Fruit fly (Drosophila melanogaster) whole organism: ENCODE measurements around the gene Las.

ENCODE experiments used
- CG8478 ChIP-seq: fragments of >200 bp; optimal IDR thresholded peaks from 2 replicates; lab custom pipeline; 2018; ENCODE audit warnings: inconsistent platforms
- Dll ChIP-seq: fragments of >200 bp; optimal IDR thresholded peaks from 2 replicates; lab custom pipeline; 2017
- EcR ChIP-seq, 2 experiments: fragments of >200 bp; optimal IDR thresholded peaks; 2 replicates each; lab custom pipeline; 2017; ENCODE audit warnings: missing biosample characterization in 2 of 2, missing genetic modification characterization in 2 of 2, missing genetic modification reagents in 2 of 2
- pan ChIP-seq: fragments of >200 bp; optimal IDR thresholded peaks from 2 replicates; lab custom pipeline; 2017
- psq ChIP-seq: fragments of >200 bp; optimal IDR thresholded peaks from 2 replicates; lab custom pipeline; 2017
- usp ChIP-seq: fragments of >200 bp; optimal IDR thresholded peaks from 2 replicates; lab custom pipeline; 2017; ENCODE audit warnings: missing biosample characterization, missing genetic modification characterization, mixed read lengths

Las gene

DNA sequence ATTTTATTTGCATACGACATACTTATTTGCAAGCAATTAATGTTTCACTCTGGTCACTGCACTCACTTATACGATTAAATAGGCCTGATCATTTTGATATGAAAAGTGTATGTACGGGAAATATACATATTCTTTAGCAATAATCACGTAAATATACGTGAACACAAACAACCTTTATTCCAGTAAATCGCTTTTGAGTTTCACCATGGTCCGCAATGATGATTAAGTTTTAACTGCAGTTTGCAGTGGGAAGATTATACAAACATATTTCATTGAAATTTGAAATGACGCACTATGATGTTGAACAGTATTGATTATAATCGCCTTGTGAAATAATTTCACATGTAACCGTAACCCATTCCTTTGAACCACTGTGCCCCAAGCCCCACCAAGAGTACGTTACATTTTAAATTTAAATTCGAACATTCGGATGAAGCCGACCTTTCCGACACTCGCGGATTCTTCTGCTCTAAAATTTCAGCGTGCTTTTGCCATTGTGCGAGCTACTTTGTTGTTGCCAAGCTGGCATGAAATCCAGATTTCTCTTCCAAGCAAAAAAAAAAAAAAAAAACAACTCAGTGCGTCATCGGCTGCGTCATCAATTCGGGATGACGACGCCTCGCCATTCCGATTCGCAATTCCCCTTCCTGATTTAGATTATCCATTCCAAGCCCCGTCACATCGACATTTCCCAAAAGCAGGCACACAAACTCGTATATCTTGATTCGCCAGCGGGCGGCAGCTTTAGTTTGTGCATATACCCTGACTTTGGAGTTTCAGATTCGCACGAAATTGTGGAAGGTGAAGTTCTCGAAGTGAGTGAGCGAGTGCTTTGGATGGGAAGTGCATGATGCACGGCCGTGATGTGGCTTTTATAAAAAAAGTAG is 28.4 kb downstream of the Las start:
- TF ChIP-seq EcR (GFP tag; optimal IDR thresholded peaks at IDR 0.05; lab: Kevin White, UChicago) (no peak), Dll (lab: Kevin White, UChicago) (no peak), CG8478 (lab: Kevin White, UChicago) (no peak), pan (lab: Kevin White, UChicago) (no peak), psq (lab: Kevin White, UChicago) (no peak), usp (no peak)

dm6 chr3L:20402665-20403492 is 29.3 kb downstream of the Las start:
- TF ChIP-seq Dll (lab: Kevin White, UChicago) (no peak), usp (no peak), pan (lab: Kevin White, UChicago) (no peak), psq (lab: Kevin White, UChicago) (no peak), CG8478 (lab: Kevin White, UChicago) (no peak), EcR (GFP tag; optimal IDR thresholded peaks at IDR 0.05; lab: Kevin White, UChicago) (no peak)

- TF ChIP-seq CG8478 (lab: Kevin White, UChicago) (peak; percentile 27), Dll (lab: Kevin White, UChicago) (no peak), psq (lab: Kevin White, UChicago) (peak; percentile 5), usp (no peak)
These were observed 30.9 kb downstream of the Las start, which contains the start of gene trbl for dm6 chr3L:20401026-20401912. Gene trbl (minus strand): TSS chr3L:20401609.

DNA sequence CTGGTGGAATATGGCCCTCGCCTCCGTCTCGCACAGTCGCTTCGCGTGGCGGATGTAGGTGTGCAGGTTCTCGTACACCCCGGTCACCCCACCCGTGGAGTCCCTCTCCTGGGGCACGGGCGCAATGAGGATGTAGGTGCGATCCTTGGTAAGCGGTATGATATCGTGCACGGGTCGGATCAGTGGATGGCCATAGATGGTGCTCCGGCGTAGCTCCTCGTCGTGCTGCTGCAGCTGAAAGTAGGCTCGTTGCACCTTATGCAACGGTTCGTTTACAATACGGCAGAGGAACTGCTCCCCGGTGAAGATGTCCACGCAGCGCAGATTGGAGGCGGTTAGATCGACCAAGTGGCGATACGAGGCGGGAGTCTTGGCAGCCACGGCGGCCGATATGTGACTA is 31.6 kb downstream of the Las start:
- TF ChIP-seq psq (lab: Kevin White, UChicago) (no peak), Dll (lab: Kevin White, UChicago) (no peak), EcR (GFP tag; optimal IDR thresholded peaks at IDR 0.05; lab: Kevin White, UChicago) (no peak), usp (no peak), pan (lab: Kevin White, UChicago) (no peak), CG8478 (lab: Kevin White, UChicago) (no peak)

dm6 chr3L:20399550-20400109 is 32.5 kb downstream of the Las start:
- TF ChIP-seq EcR (GFP tag; optimal IDR thresholded peaks at IDR 0.05; lab: Kevin White, UChicago) (no peak), psq (lab: Kevin White, UChicago) (no peak), usp (no peak), pan (lab: Kevin White, UChicago) (no peak), CG8478 (lab: Kevin White, UChicago) (no peak), Dll (lab: Kevin White, UChicago) (no peak)

DNA sequence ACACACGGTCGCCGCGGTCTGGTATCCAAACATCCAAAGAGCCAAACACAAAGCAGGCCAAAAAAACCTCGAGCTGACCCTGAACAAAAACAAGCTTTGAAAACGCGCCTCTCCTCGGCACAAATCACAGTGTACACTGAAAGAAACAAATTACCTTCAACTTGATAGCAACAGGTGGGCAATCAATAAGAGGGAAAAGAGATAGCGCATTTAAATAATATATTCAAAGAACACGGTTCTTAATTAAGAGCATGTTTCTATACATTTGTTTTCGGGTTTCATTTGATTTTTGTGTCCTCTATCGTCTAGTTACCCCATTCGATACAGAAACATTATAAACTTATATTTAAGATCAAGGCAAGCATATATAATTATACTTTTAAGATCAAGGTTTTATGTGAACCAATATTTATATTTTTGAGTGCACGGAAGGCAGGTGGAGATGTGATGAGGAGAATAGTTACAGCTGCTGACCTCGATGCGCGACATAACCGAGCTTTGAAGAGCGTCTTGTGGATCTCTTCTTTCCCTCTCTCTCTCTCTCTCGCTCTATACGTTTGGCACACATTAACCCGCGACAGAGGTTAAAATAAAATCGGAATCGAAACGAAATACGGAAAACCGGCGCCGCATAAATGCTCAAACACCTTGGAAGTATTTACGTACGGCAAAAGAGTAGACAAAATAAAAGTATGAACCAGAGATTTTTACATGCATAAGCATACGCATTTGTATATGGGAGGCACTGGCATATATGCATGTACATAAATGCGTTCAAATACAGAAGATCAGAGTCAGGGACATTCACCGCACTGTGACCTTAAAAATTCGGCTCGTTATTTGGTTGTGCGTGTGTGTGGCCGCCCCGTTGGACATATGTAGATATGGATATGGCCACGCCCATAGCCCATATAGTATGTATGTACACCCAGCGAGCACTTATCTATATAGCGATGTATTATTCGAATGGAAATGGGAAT is 33.6 kb downstream of the Las start:
- TF ChIP-seq pan (lab: Kevin White, UChicago) (no peak), usp (no peak), psq (lab: Kevin White, UChicago) (no peak), CG8478 (lab: Kevin White, UChicago) (no peak), EcR (GFP tag; optimal IDR thresholded peaks at IDR 0.05; lab: Kevin White, UChicago) (no peak), Dll (lab: Kevin White, UChicago) (no peak)

DNA sequence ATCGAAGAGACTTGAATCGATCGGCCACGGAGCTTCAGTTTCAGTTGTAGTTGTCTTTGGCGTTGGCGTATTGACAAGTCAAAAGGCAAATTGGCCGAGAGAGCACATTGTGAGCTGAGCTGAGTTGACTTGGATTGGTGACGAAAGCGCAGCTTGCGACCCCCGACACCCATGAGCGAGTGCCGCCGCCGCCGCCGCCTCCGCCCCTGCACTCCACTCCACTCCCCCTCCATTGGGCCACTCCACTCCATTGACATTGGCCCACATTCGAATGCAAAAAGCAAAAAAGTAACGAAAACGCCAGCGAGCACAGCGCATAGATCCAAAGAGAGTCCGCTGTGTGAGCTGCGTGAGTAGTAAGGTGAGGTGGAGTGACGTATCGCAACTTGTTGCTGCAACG is 34.4 kb downstream of the Las start:
- no peak for TF ChIP-seq pan (lab: Kevin White, UChicago)
- no peak for TF ChIP-seq Dll (lab: Kevin White, UChicago)
- no peak for TF ChIP-seq usp
- no peak for TF ChIP-seq CG8478 (lab: Kevin White, UChicago)

DNA sequence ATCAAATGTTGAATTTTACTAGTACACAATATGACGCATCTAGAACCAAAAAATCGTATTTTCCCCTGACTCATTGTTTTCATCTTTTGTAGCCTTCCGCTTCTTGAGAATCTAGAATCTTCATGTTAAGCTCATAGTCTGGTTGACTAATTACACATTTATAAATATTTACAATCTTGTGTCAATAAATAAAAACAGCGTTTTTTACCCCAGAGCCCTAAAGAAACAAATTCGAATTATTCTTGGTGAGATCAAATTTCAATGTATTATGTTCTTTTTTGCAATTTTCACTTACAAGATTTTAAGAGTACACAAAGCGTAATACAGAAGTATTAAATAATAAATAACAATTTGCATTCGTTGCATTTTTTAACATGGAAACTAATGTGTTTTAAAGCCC is 36.1 kb downstream of the Las start:
- TF ChIP-seq pan (lab: Kevin White, UChicago) (no peak), Dll (lab: Kevin White, UChicago) (no peak), CG8478 (lab: Kevin White, UChicago) (no peak), EcR (GFP tag; optimal IDR thresholded peaks at IDR 0.05; lab: Kevin White, UChicago) (no peak), psq (lab: Kevin White, UChicago) (no peak), usp (no peak)

DNA sequence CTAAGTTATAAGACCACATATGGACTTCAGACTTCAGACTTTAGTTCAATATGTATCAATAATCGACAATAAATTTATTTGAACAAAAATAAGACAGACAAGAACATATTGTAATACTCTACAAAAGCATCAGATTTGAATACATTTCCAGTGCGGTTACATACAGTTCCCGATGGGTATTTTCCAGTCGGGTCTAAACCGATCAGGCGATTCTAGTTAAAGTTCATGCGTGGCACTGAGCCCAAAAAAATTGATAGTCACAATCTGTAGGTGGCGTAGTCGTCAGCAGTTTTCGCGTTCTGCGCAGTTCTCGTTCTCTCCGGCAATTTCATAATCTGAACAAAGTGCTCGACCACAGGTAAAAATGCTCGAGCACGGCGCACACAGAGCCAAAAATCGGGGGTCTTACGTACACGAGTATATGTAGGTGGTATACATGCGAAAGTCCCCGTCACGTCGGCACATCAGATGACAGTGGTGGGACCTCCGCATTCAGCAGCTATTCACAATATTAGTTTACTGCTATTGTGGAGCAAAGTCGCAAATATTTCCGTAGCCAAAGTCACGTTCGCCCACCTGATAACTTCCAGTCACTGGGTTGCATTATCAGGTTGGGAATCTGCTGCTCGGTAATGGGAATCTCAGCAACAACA is 36.8 kb downstream of the Las start:
- TF ChIP-seq usp, result no peak
- peak; percentile 67 for TF ChIP-seq pan (lab: Kevin White, UChicago)
- no peak for TF ChIP-seq Dll (lab: Kevin White, UChicago)
- no peak for TF ChIP-seq CG8478 (lab: Kevin White, UChicago)
- no peak for TF ChIP-seq psq (lab: Kevin White, UChicago)
- no peak for TF ChIP-seq EcR (GFP tag; optimal IDR thresholded peaks at IDR 0.05; lab: Kevin White, UChicago)
